Worm (Caenorhabditis elegans) whole organism, L3 larva: ENCODE results near the gene srbc-40.

Source experiments
- R02D3.7 ChIP-seq: fragments of 150-350 bp; optimal IDR thresholded peaks from 2 replicates; lab custom pipeline; 2014; ENCODE audit warnings: missing biosample characterization, missing genetic modification characterization
- ZK546.5 ChIP-seq: sonication (generic microtip); optimal IDR thresholded peaks from 2 replicates; lab custom pipeline; 2017; ENCODE audit warnings: missing biosample characterization, missing genetic modification characterization
- aly-2 ChIP-seq: fragments of 150-350 bp; optimal IDR thresholded peaks from 2 replicates; lab custom pipeline; 2014; ENCODE audit warnings: missing biosample characterization, missing genetic modification characterization
- ceh-16 ChIP-seq: sonication (generic microtip); optimal IDR thresholded peaks from 2 replicates; lab custom pipeline; 2017; ENCODE audit warnings: missing biosample characterization, missing genetic modification characterization
- ceh-28 ChIP-seq: fragments of 150-350 bp; optimal IDR thresholded peaks from 2 replicates; lab custom pipeline; 2014; ENCODE audit warnings: missing biosample characterization, missing genetic modification reagents, missing genetic modification characterization
- ceh-82 ChIP-seq: fragments of 150-350 bp; optimal IDR thresholded peaks from 2 replicates; lab custom pipeline; 2014; ENCODE audit warnings: missing biosample characterization, missing genetic modification characterization
- ceh-9 ChIP-seq: sonication (generic microtip); optimal IDR thresholded peaks from 2 replicates; lab custom pipeline; 2018; ENCODE audit warnings: missing biosample characterization, missing genetic modification characterization
- daf-12 ChIP-seq: fragments of 150-350 bp; optimal IDR thresholded peaks from 2 replicates; lab custom pipeline; 2014; ENCODE audit warnings: missing biosample characterization, missing genetic modification reagents, missing genetic modification characterization
- egl-27 ChIP-seq: sonication (generic microtip); optimal IDR thresholded peaks from 4 replicates; lab custom pipeline; 2017; ENCODE audit warnings: missing biosample characterization, missing genetic modification reagents, missing genetic modification characterization
- elt-2 ChIP-seq: sonication (generic microtip); optimal IDR thresholded peaks from 2 replicates; lab custom pipeline; 2016; ENCODE audit warnings: missing genetic modification reagents, mild to moderate bottlenecking, missing genetic modification characterization, missing compliant biosample characterization
- eor-1 ChIP-seq, 2 experiments: fragments of 150-350 bp; optimal IDR thresholded peaks; 2 replicates each; lab custom pipeline; 2014 to 2018; ENCODE audit warnings: missing biosample characterization in 2 of 2, missing genetic modification characterization in 2 of 2
- fkh-10 ChIP-seq: sonication (generic microtip); optimal IDR thresholded peaks from 2 replicates; lab custom pipeline; 2017; ENCODE audit warnings: missing biosample characterization, missing genetic modification reagents, missing genetic modification characterization
- hmg-11 ChIP-seq: sonication (generic microtip); optimal IDR thresholded peaks from 2 replicates; lab custom pipeline; 2016; ENCODE audit warnings: missing genetic modification characterization, missing compliant biosample characterization
- jun-1 ChIP-seq: fragments of 150-350 bp; optimal IDR thresholded peaks from 2 replicates; lab custom pipeline; 2014; ENCODE audit warnings: missing biosample characterization, missing genetic modification reagents, missing genetic modification characterization
- lin-39 ChIP-seq: fragments of 150-350 bp; optimal IDR thresholded peaks from 2 replicates; lab custom pipeline; 2018; ENCODE audit warnings: missing biosample characterization, missing genetic modification reagents, missing genetic modification characterization
- lsy-12 ChIP-seq: sonication (generic microtip); optimal IDR thresholded peaks from 2 replicates; lab custom pipeline; 2016; ENCODE audit warnings: mild to moderate bottlenecking, missing genetic modification characterization, missing compliant biosample characterization
- mml-1 ChIP-seq: fragments of 150-350 bp; sonication (generic microtip); optimal IDR thresholded peaks from 3 replicates; lab custom pipeline; 2014; ENCODE audit warnings: missing biosample characterization, missing genetic modification characterization
- nfya-1 ChIP-seq: sonication (generic microtip); optimal IDR thresholded peaks from 2 replicates; lab custom pipeline; 2017; ENCODE audit warnings: missing genetic modification characterization, mild to moderate bottlenecking, missing compliant biosample characterization, antibody characterized with exemption, moderate library complexity; ENCODE audit not compliant: insufficient read depth
- nhr-11 ChIP-seq: fragments of 150-350 bp; optimal IDR thresholded peaks from 2 replicates; lab custom pipeline; 2014; ENCODE audit warnings: missing biosample characterization, missing genetic modification characterization
- nhr-23 ChIP-seq: fragments of 150-350 bp; optimal IDR thresholded peaks from 2 replicates; lab custom pipeline; 2014; ENCODE audit warnings: missing biosample characterization, missing genetic modification reagents, missing genetic modification characterization
- nhr-25 ChIP-seq: sonication (generic microtip); optimal IDR thresholded peaks from 2 replicates; lab custom pipeline; 2017; ENCODE audit warnings: missing biosample characterization, missing genetic modification characterization
- nhr-28 ChIP-seq: fragments of 150-350 bp; optimal IDR thresholded peaks from 2 replicates; lab custom pipeline; 2014; ENCODE audit warnings: missing biosample characterization, missing genetic modification characterization
- nhr-67 ChIP-seq: fragments of 150-350 bp; optimal IDR thresholded peaks from 2 replicates; lab custom pipeline; 2014; ENCODE audit warnings: missing biosample characterization, missing genetic modification characterization
- nhr-76 ChIP-seq: fragments of 150-350 bp; sonication (generic microtip); optimal IDR thresholded peaks from 5 replicates; lab custom pipeline; 2014; ENCODE audit warnings: missing biosample characterization, missing genetic modification characterization
- nhr-77 ChIP-seq: fragments of 150-350 bp; optimal IDR thresholded peaks from 2 replicates; lab custom pipeline; 2014; ENCODE audit warnings: missing biosample characterization, missing genetic modification characterization
- skn-1 ChIP-seq: fragments of 150-350 bp; optimal IDR thresholded peaks from 2 replicates; lab custom pipeline; 2014; ENCODE audit warnings: missing biosample characterization, missing genetic modification characterization
- snpc-4 ChIP-seq: fragments of 150-350 bp; optimal IDR thresholded peaks from 2 replicates; lab custom pipeline; 2014; ENCODE audit warnings: missing biosample characterization, missing genetic modification characterization
- tbx-2 ChIP-seq: sonication (generic microtip); optimal IDR thresholded peaks from 2 replicates; lab custom pipeline; 2016; ENCODE audit warnings: mild to moderate bottlenecking, missing genetic modification characterization, missing compliant biosample characterization
- unc-62 ChIP-seq: fragments of 150-350 bp; sonication (generic microtip); optimal IDR thresholded peaks from 4 replicates; lab custom pipeline; 2014; ENCODE audit warnings: missing biosample characterization, missing genetic modification reagents, missing genetic modification characterization
- zag-1 ChIP-seq: fragments of 150-350 bp; optimal IDR thresholded peaks from 2 replicates; lab custom pipeline; 2014; ENCODE audit warnings: missing biosample characterization, missing genetic modification characterization
- ztf-4 ChIP-seq: fragments of 150-350 bp; optimal IDR thresholded peaks from 2 replicates; lab custom pipeline; 2014; ENCODE audit warnings: missing biosample characterization, missing genetic modification characterization

The srbc-40 gene

DNA sequence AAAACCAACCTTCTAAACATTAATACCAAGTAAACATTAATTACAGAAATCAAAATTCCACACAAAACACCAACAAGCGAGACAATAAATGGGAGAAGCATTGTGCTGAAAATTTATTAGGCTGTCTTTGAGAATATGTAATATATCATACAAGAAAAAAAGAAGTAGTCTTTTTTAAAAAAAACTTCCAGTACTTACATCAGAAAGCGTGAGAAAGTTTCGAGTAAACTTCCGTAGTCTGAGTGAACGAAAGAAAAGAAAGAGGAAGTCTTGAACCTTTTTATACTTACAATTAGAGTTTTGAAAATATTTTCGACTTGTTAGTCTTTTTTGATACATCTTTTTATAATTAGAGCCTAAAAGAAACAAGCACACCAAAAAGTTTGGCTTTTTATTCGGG lies at the start of gene srbc-40:
Gene srbc-40, minus strand, starts transcription at position 101 of the 400 bp plus-strand sequence.
- no peak for TF ChIP-seq nhr-23 (tag; lab: Kevin White, UChicago)
- no peak for TF ChIP-seq nhr-11 (tag; lab: Kevin White, UChicago)
- no peak for TF ChIP-seq tbx-2
- TF ChIP-seq nhr-28 (tag; lab: Kevin White, UChicago): no peak

DNA sequence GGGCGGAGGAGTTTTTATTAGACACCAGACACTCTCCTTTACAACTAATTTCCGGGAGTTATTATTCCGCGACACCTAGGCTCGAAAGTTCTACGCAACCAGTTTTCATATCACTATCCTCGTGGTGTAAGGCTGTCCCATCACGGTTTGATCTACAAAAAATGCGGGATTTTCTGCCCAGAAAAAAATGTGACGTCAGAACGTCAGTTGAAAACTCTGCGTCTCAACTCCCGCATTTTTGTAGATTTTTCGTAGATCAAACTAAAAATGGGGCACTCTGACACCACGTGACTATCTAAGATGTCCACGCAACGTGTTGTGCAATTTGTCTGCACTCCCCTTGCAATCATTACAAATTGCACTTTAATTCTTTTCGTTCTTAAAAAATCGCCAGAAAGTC lies 45.1 kb upstream of the srbc-40 start, which contains the start of gene str-238:
Gene str-238, plus strand, starts transcription at position 301 of the 400 bp plus-strand sequence.
- TF ChIP-seq ceh-28 (tag; lab: Kevin White, UChicago): no peak
- TF ChIP-seq ceh-16 (tag; lab: Kevin White, UChicago): no peak
- no peak for TF ChIP-seq R02D3.7
- TF ChIP-seq nhr-67 (tag; lab: Kevin White, UChicago): no peak
- no peak for TF ChIP-seq jun-1

DNA sequence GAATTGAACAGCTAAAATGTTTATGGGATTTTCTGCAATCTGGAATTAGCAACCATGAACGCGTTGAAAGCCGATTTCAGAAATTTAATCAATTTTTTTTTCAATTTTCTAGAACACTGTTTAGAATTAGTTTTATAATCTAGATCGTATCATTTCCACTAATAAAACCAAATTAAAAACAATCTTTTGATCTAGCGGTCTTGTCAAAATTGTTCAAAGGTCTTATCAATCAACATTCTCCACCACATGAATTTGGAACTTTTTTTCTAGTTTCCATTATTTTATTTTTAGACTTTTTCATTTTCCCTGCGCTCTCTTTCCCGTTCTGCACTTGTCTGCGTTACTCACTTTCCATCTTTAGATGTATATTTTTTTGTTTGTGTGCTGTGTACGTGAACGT lies 42.7 kb upstream of the srbc-40 start, which contains the start of gene srp-2:
Gene srp-2, plus strand, starts transcription at position 301 of the 400 bp plus-strand sequence.
- TF ChIP-seq nhr-23 (tag; lab: Kevin White, UChicago): no peak
- no peak for TF ChIP-seq zag-1 (tag; lab: Kevin White, UChicago)
- no peak for TF ChIP-seq ztf-4 (tag; lab: Kevin White, UChicago)
- no peak for TF ChIP-seq jun-1
- no peak for TF ChIP-seq lin-39 (tag; lab: Kevin White, UChicago)
- TF ChIP-seq skn-1 (tag; lab: Kevin White, UChicago): no peak
- no peak for TF ChIP-seq ZK546.5 (tag; lab: Kevin White, UChicago)
- TF ChIP-seq unc-62 (GFP tag; lab: Kevin White, UChicago): no peak
- no peak for TF ChIP-seq R02D3.7

DNA sequence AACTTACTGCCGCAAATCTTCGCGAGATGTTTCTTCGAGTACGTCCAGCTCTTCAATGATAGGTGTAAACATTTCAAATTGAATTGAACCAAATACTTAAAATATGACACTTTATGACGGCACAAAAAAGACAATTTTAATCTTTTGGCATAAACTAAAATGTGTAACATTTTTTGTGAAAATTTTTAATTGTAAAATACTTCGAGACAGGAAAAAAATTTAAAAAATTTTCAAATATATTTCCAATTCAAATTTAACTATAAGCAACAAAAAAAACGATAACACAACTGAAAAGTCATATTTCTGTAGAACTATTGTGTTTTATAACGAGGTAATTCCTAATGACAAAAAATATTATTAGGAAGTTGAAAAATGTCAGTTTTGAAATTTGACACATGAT lies 42.3 kb upstream of the srbc-40 start, which contains the start of gene C05E4.12:
Gene C05E4.12, minus strand, starts transcription at position 101 of the 400 bp plus-strand sequence.
- no peak for TF ChIP-seq nhr-25 (tag; lab: Kevin White, UChicago)
- TF ChIP-seq jun-1: no peak
- TF ChIP-seq ceh-9 (tag; lab: Kevin White, UChicago): no peak
- no peak for TF ChIP-seq nhr-11 (tag; lab: Kevin White, UChicago)
- TF ChIP-seq nhr-76 (tag; lab: Kevin White, UChicago): no peak
- TF ChIP-seq daf-12 (tag; lab: Kevin White, UChicago): no peak
- no peak for TF ChIP-seq mml-1 (tag; lab: Kevin White, UChicago)
- TF ChIP-seq aly-2 (tag; lab: Kevin White, UChicago): no peak
- no peak for TF ChIP-seq ztf-4 (tag; lab: Kevin White, UChicago)
- TF ChIP-seq hmg-11: no peak
- TF ChIP-seq snpc-4: no peak
- no peak for TF ChIP-seq R02D3.7
- no peak for TF ChIP-seq zag-1 (tag; lab: Kevin White, UChicago)
- no peak for TF ChIP-seq lsy-12
- TF ChIP-seq egl-27 (tag; lab: Kevin White, UChicago): no peak
- no peak for TF ChIP-seq ceh-82 (tag; lab: Kevin White, UChicago)
- TF ChIP-seq nhr-28 (tag; lab: Kevin White, UChicago): no peak
- no peak for TF ChIP-seq lin-39 (tag; lab: Kevin White, UChicago)
- no peak for TF ChIP-seq nhr-77 (tag; lab: Kevin White, UChicago)

DNA sequence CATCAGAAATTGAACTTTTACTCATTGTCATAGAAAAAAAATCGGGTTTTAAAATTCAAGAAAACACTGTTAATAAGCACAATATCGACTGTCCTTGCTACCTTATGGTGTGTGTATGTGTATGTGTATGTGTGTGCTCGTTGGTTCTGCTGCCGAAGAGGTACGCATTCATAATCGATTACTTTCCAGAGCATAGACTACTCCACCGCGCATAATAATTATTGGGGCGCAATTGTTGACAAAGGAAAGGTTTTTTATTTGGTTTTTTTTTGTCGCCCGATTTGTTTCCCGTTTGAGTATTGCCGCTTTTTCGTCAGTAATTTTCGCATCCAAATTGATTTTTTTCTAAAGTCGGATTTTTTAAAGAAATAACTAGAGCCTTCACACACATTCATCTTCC lies 41.6 kb upstream of the srbc-40 start, which contains the start of gene C05E4.15:
Gene C05E4.15, minus strand, starts transcription at position 101 of the 400 bp plus-strand sequence.
- TF ChIP-seq elt-2 (no peak), nhr-11 (tag; lab: Kevin White, UChicago) (no peak), ceh-16 (tag; lab: Kevin White, UChicago) (no peak), egl-27 (tag; lab: Kevin White, UChicago) (no peak)

DNA sequence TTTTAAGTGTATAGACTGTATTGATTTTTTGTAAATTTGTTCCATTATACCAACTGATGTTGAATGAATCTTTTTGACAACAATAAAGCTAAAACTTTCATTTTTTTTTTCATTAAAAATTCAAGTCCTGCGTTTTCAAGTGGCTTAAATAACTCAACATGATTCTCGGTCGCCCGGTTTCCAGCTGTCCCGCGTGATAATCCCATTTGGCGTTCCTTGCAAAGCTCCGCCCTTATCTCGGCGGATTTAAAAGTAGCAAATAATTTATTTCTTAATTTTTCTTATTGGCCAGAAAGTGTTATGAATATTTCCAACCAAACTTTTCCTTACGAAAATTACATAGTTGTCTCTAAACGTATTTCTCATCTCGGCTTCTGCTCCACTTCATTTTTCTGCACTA lies 36.5 kb upstream of the srbc-40 start, which contains the start of gene str-20:
Gene str-20, plus strand, starts transcription at position 301 of the 400 bp plus-strand sequence.
- TF ChIP-seq jun-1: no peak
- no peak for TF ChIP-seq nfya-1 (tag; lab: Kevin White, UChicago)
- TF ChIP-seq fkh-10: no peak
- TF ChIP-seq skn-1 (tag; lab: Kevin White, UChicago): no peak
- no peak for TF ChIP-seq eor-1 (tag; optimal IDR thresholded peaks at IDR 0.05; lab: Kevin White, UChicago)
- TF ChIP-seq ceh-28 (tag; lab: Kevin White, UChicago): no peak
- TF ChIP-seq, all 47 proteins: peak for 0
